Worm (Caenorhabditis elegans): ENCODE data around the gene R151.1.
A peak's percentile ranks its signal among the peaks of the same experiment; 100 is the strongest.

Gene R151.1

ce11 chrIII:7179538-7180301 is 36.6 kb upstream of the R151.1 start, which contains the start of the genes rps-14 and rpl-36 (continued):
- TF ChIP-seq lin-15B (tag; optimal IDR thresholded peaks at IDR 0.05) (peak; percentile 34), dmd-6 (GFP tag; IDR thresholded peaks at IDR 0.05) (peak; percentile 71), lin-39 (tag; optimal IDR thresholded peaks at IDR 0.05) (no peak), saeg-2 (GFP tag; IDR thresholded peaks at IDR 0.05) (no peak), madf-9 (GFP tag; conservative IDR thresholded peaks at IDR 0.05) (no peak), ztf-7 (tag; optimal IDR thresholded peaks at IDR 0.05) (peak; percentile 75), R02D3.7 (tag; optimal IDR thresholded peaks at IDR 0.05) (no peak), daf-8 (GFP tag; IDR thresholded peaks at IDR 0.05) (no peak), mxl-3 (GFP tag; optimal IDR thresholded peaks at IDR 0.05) (no peak), pqm-1 (tag; optimal IDR thresholded peaks at IDR 0.05) (no peak), ZK337.2 (GFP tag; IDR thresholded peaks at IDR 0.05) (no peak), ama-1 (optimal IDR thresholded peaks at IDR 0.05) (peak; percentile 71), aly-2 (tag; optimal IDR thresholded peaks at IDR 0.05) (no peak), ctbp-1 (GFP tag; IDR thresholded peaks at IDR 0.05) (no peak), attf-4 (tag; optimal IDR thresholded peaks at IDR 0.05) (no peak), dpl-1 (GFP tag; optimal IDR thresholded peaks at IDR 0.05) (peak; percentile 89), ceh-28 (tag; optimal IDR thresholded peaks at IDR 0.05) (no peak), nhr-237 (tag; optimal IDR thresholded peaks at IDR 0.05) (no peak), dmd-9 (GFP tag; IDR thresholded peaks at IDR 0.05) (no peak), ceh-44 (GFP tag; IDR thresholded peaks at IDR 0.05) (no peak), unc-39 (tag; optimal IDR thresholded peaks at IDR 0.05) (no peak), dve-1 (tag; optimal IDR thresholded peaks at IDR 0.05; ENCODE audit: insufficient read depth) (peak; percentile 95), ces-1 (GFP tag; optimal IDR thresholded peaks at IDR 0.05) (peak; percentile 12), unc-62 (GFP tag; optimal IDR thresholded peaks at IDR 0.05 in 1 of 2) (no peak), unc-62 (tag; optimal IDR thresholded peaks at IDR 0.05) (no peak), mep-1 (tag; optimal IDR thresholded peaks at IDR 0.05) (peak; percentile 91), Y48G9A.11 (GFP tag; IDR thresholded peaks at IDR 0.05) (no peak), lin-1 (GFP tag; IDR thresholded peaks at IDR 0.05) (no peak), ceh-20 (GFP tag; IDR thresholded peaks at IDR 0.05) (peak; percentile 63; the same call in 1 of the 2 replicates), duxl-1 (tag; optimal IDR thresholded peaks at IDR 0.05; ENCODE audit: poor library complexity) (peak; percentile 76), aha-1 (tag) (peak; percentile 98), zfp-2 (tag; optimal IDR thresholded peaks at IDR 0.05) (peak; percentile 95), hlh-11 (tag; optimal IDR thresholded peaks at IDR 0.05) (peak; percentile 80), zip-2 (tag; optimal IDR thresholded peaks at IDR 0.05) (peak; percentile 9), skn-1 (tag; optimal IDR thresholded peaks at IDR 0.05) (no peak), T26A8.4 (GFP tag; IDR thresholded peaks at IDR 0.05) (peak; percentile 59; the same call in 1 of the 2 replicates), ceh-62 (tag; optimal IDR thresholded peaks at IDR 0.05) (no peak), nhr-41 (GFP tag; IDR thresholded peaks at IDR 0.05) (no peak), lir-3 (tag; optimal IDR thresholded peaks at IDR 0.05) (no peak), nhr-10 (tag; optimal IDR thresholded peaks at IDR 0.05) (no peak), fkh-10 (GFP tag; optimal IDR thresholded peaks at IDR 0.05) (peak; percentile 49), nhr-77 (tag; optimal IDR thresholded peaks at IDR 0.05) (peak; percentile 94), mxl-2 (GFP tag; conservative IDR thresholded peaks at IDR 0.05) (no peak), mdt-29 (GFP tag; IDR thresholded peaks at IDR 0.05) (no peak), Y105C5A.15 (GFP tag; IDR thresholded peaks at IDR 0.05) (no peak), dmd-8 (GFP tag; IDR thresholded peaks at IDR 0.05) (no peak), tag-97 (GFP tag; IDR thresholded peaks at IDR 0.05) (no peak), daf-12 (tag; optimal IDR thresholded peaks at IDR 0.05) (no peak), nhr-76 (tag; optimal IDR thresholded peaks at IDR 0.05) (no peak), ceh-32 (tag; optimal IDR thresholded peaks at IDR 0.05; ENCODE audit: poor library complexity) (no peak), daf-19 (GFP tag; conservative IDR thresholded peaks at IDR 0.05) (no peak), jun-1 (tag; optimal IDR thresholded peaks at IDR 0.05) (peak; percentile 21)
